Fruit fly (Drosophila melanogaster) whole organism, embryonic: ENCODE results near the gene Gorab.
A peak's percentile ranks its signal among the peaks of the same experiment; 100 is the strongest.

ENCODE experiments used
- Bdp1 ChIP-seq: fragments of 200-800 bp; sonication (Bioruptor generic); optimal IDR thresholded peaks from 3 replicates; lab custom pipeline; 2016; ENCODE audit warnings: missing biosample characterization, missing genetic modification characterization
- CG11093 ChIP-seq: fragments of 200-800 bp; sonication (Bioruptor generic); IDR thresholded peaks from 3 replicates; pipeline ENCODE4 v1.3.6; 2022; ENCODE audit warnings: missing biosample characterization, missing genetic modification characterization
- CG11695 ChIP-seq: fragments of 200-800 bp; sonication (Bioruptor generic); IDR thresholded peaks from 3 replicates; pipeline ENCODE4 v1.3.6; 2022; ENCODE audit warnings: missing biosample characterization, missing genetic modification characterization
- CG12236 ChIP-seq: fragments of 200-800 bp; sonication (Bioruptor generic); optimal IDR thresholded peaks from 2 replicates; lab custom pipeline; 2016; ENCODE audit warnings: missing biosample characterization, missing genetic modification characterization
- CG1233 ChIP-seq: fragments of 200-800 bp; sonication (Bioruptor generic); optimal IDR thresholded peaks from 4 replicates; lab custom pipeline; 2018; ENCODE audit warnings: missing biosample characterization, mild to moderate bottlenecking, missing genetic modification characterization
- CG15011 ChIP-seq: fragments of 200-800 bp; sonication (Bioruptor generic); optimal IDR thresholded peaks from 3 replicates; lab custom pipeline; 2018; ENCODE audit warnings: missing biosample characterization, mild to moderate bottlenecking, missing genetic modification characterization
- CG1647 ChIP-seq: fragments of 200-800 bp; sonication (Bioruptor generic); optimal IDR thresholded peaks from 3 replicates; lab custom pipeline; 2016; ENCODE audit warnings: missing biosample characterization, missing genetic modification characterization
- CG16779 ChIP-seq: fragments of 200-800 bp; sonication (Bioruptor generic); IDR thresholded peaks from 2 replicates; pipeline ENCODE4 v1.3.6; 2022; ENCODE audit warnings: missing biosample characterization, missing genetic modification characterization
- CG17612 ChIP-seq: fragments of 200-800 bp; sonication (Bioruptor generic); IDR thresholded peaks from 2 replicates; pipeline ENCODE4 v1.3.6; 2022; ENCODE audit warnings: missing biosample characterization, missing genetic modification characterization
- CG2199 ChIP-seq: fragments of 200-800 bp; sonication (Bioruptor generic); IDR thresholded peaks from 3 replicates; pipeline ENCODE4 v1.3.6; 2022; ENCODE audit warnings: missing biosample characterization, missing genetic modification characterization
- CG2875 ChIP-seq: fragments of 200-800 bp; sonication (Bioruptor generic); optimal IDR thresholded peaks from 2 replicates; lab custom pipeline; 2017; ENCODE audit warnings: missing biosample characterization, mild to moderate bottlenecking, missing genetic modification characterization, missing genetic modification reagents
- CG30020 ChIP-seq: fragments of 200-800 bp; optimal IDR thresholded peaks from 2 replicates; lab custom pipeline; 2019; ENCODE audit warnings: missing biosample characterization, mild to moderate bottlenecking, missing genetic modification characterization, moderate library complexity
- CG3065 ChIP-seq: fragments of 200-800 bp; sonication (Bioruptor generic); optimal IDR thresholded peaks from 2 replicates; lab custom pipeline; 2016; ENCODE audit warnings: missing biosample characterization, missing genetic modification characterization
- CG3995 ChIP-seq: fragments of 200-800 bp; sonication (Bioruptor generic); optimal IDR thresholded peaks from 3 replicates; lab custom pipeline; 2016; ENCODE audit warnings: missing biosample characterization, missing genetic modification characterization
- CG42726 ChIP-seq: fragments of 200-800 bp; sonication (Bioruptor generic); IDR thresholded peaks from 2 replicates; pipeline ENCODE4 v1.3.6; 2022; ENCODE audit warnings: missing biosample characterization, missing genetic modification characterization; ENCODE audit not compliant: partially characterized antibody
- CG4282 ChIP-seq: fragments of 200-800 bp; sonication (Bioruptor generic); optimal IDR thresholded peaks from 2 replicates; lab custom pipeline; 2016; ENCODE audit warnings: missing biosample characterization, missing genetic modification characterization
- CG7556 ChIP-seq: fragments of 200-800 bp; sonication (Bioruptor generic); optimal IDR thresholded peaks from 2 replicates; lab custom pipeline; 2017; ENCODE audit warnings: missing biosample characterization, mild to moderate bottlenecking, missing genetic modification characterization
- CG7745 ChIP-seq: fragments of 200-800 bp; sonication (Bioruptor generic); optimal IDR thresholded peaks from 2 replicates; lab custom pipeline; 2018; ENCODE audit warnings: missing biosample characterization, mild to moderate bottlenecking, missing genetic modification characterization, moderate library complexity
- CG8765 ChIP-seq: fragments of 200-800 bp; sonication (Bioruptor generic); IDR thresholded peaks from 2 replicates; pipeline ENCODE4 v1.3.6; 2022; ENCODE audit warnings: missing biosample characterization, missing genetic modification characterization
- CG9215 ChIP-seq: fragments of 200-800 bp; sonication (Bioruptor generic); IDR thresholded peaks from 2 replicates; pipeline ENCODE4 v1.3.6; 2022; ENCODE audit warnings: missing biosample characterization, missing genetic modification characterization
- CG9727 ChIP-seq: fragments of 200-800 bp; sonication (Bioruptor generic); optimal IDR thresholded peaks from 3 replicates; lab custom pipeline; 2017; ENCODE audit warnings: missing biosample characterization, mild to moderate bottlenecking, missing genetic modification characterization
- CG9817 ChIP-seq: fragments of 200-800 bp; sonication (Bioruptor generic); optimal IDR thresholded peaks from 2 replicates; lab custom pipeline; 2018; ENCODE audit warnings: missing biosample characterization, mild to moderate bottlenecking, missing genetic modification characterization, moderate library complexity
- Deaf1 ChIP-seq: fragments of 200-800 bp; optimal IDR thresholded peaks from 3 replicates; lab custom pipeline; 2019; ENCODE audit warnings: missing biosample characterization, mild to moderate bottlenecking, missing genetic modification characterization, moderate library complexity
- Fer1 ChIP-seq: fragments of 200-800 bp; sonication (Bioruptor generic); optimal IDR thresholded peaks from 2 replicates; lab custom pipeline; 2017; ENCODE audit warnings: missing biosample characterization, mild to moderate bottlenecking, missing genetic modification characterization
- H15 ChIP-seq: fragments of 200-800 bp; sonication (Bioruptor generic); IDR thresholded peaks from 3 replicates; pipeline ENCODE4 v1.3.6; 2022; ENCODE audit warnings: missing biosample characterization, missing genetic modification characterization
- H2.0 ChIP-seq: fragments of 200-800 bp; sonication (Bioruptor generic); IDR thresholded peaks from 2 replicates; pipeline ENCODE4 v1.3.6; 2022; ENCODE audit warnings: missing biosample characterization, missing genetic modification characterization
- MESR4 ChIP-seq: fragments of 200-800 bp; sonication (Bioruptor generic); optimal IDR thresholded peaks from 2 replicates; lab custom pipeline; 2018; ENCODE audit warnings: missing biosample characterization, mild to moderate bottlenecking, missing genetic modification characterization, moderate library complexity
- Ptx1 ChIP-seq: fragments of 200-800 bp; sonication (Bioruptor generic); IDR thresholded peaks from 2 replicates; pipeline ENCODE4 v1.3.6; 2022; ENCODE audit warnings: missing biosample characterization, missing genetic modification characterization
- Sin3A ChIP-seq: fragments of >200 bp; optimal IDR thresholded peaks from 2 replicates; lab custom pipeline; 2018
- Sox100B ChIP-seq: fragments of 200-800 bp; sonication (Bioruptor generic); optimal IDR thresholded peaks from 3 replicates; lab custom pipeline; 2018; ENCODE audit warnings: missing biosample characterization, mild to moderate bottlenecking, missing genetic modification characterization
- Taf1 ChIP-seq: fragments of 200-800 bp; sonication (Bioruptor generic); IDR thresholded peaks from 2 replicates; pipeline ENCODE4 v1.3.6; 2022; ENCODE audit warnings: missing biosample characterization, missing genetic modification characterization
- Vsx1 ChIP-seq: fragments of 200-800 bp; sonication (Bioruptor generic); optimal IDR thresholded peaks from 2 replicates; lab custom pipeline; 2017; ENCODE audit warnings: missing biosample characterization, mild to moderate bottlenecking, missing genetic modification characterization, missing genetic modification reagents
- YL-1 ChIP-seq: fragments of 200-800 bp; sonication (Bioruptor generic); optimal IDR thresholded peaks from 3 replicates; lab custom pipeline; 2017; ENCODE audit warnings: missing biosample characterization, mild to moderate bottlenecking, missing genetic modification characterization
- ac ChIP-seq: fragments of 200-800 bp; sonication (Bioruptor generic); optimal IDR thresholded peaks from 3 replicates; lab custom pipeline; 2017; ENCODE audit warnings: missing biosample characterization, mild to moderate bottlenecking, missing genetic modification characterization
- amos ChIP-seq: fragments of 200-800 bp; sonication (Bioruptor generic); IDR thresholded peaks from 2 replicates; pipeline ENCODE4 v1.3.6; 2022; ENCODE audit warnings: missing biosample characterization, missing genetic modification characterization; ENCODE audit not compliant: partially characterized antibody
- chm ChIP-seq: fragments of 200-800 bp; sonication (Bioruptor generic); IDR thresholded peaks from 2 replicates; pipeline ENCODE4 v1.3.6; 2022; ENCODE audit warnings: missing biosample characterization, missing genetic modification characterization
- da ChIP-seq: fragments of 200-800 bp; sonication (Bioruptor generic); optimal IDR thresholded peaks from 2 replicates; lab custom pipeline; 2016; ENCODE audit warnings: missing biosample characterization, missing genetic modification characterization
- dimm ChIP-seq: fragments of 200-800 bp; sonication (Bioruptor generic); IDR thresholded peaks from 2 replicates; pipeline ENCODE4 v1.3.6; 2022; ENCODE audit warnings: missing biosample characterization, missing genetic modification characterization
- dpn ChIP-seq, 2 experiments: fragments of 200-800 bp; sonication (Bioruptor generic); optimal IDR thresholded peaks; 3 replicates each; lab custom pipeline; 2016; ENCODE audit warnings: missing biosample characterization in 2 of 2, missing genetic modification characterization in 2 of 2
- emc ChIP-seq: fragments of 200-800 bp; sonication (Bioruptor generic); optimal IDR thresholded peaks from 2 replicates; lab custom pipeline; 2016; ENCODE audit warnings: missing biosample characterization, missing genetic modification characterization
- fd102C ChIP-seq: fragments of 200-800 bp; sonication (Bioruptor generic); optimal IDR thresholded peaks from 2 replicates; lab custom pipeline; 2018; ENCODE audit warnings: missing biosample characterization, mild to moderate bottlenecking, missing genetic modification characterization, moderate library complexity
- gcm2 ChIP-seq: fragments of 200-800 bp; sonication (Bioruptor generic); optimal IDR thresholded peaks from 2 replicates; lab custom pipeline; 2016; ENCODE audit warnings: missing biosample characterization, missing genetic modification characterization
- gt ChIP-seq: fragments of 200-800 bp; sonication (Bioruptor generic); IDR thresholded peaks from 2 replicates; pipeline ENCODE4 v1.3.6; 2022; ENCODE audit warnings: missing biosample characterization, missing genetic modification characterization
- her ChIP-seq: fragments of 200-800 bp; sonication (Bioruptor generic); optimal IDR thresholded peaks from 2 replicates; lab custom pipeline; 2016; ENCODE audit warnings: missing biosample characterization, missing genetic modification characterization
- jumu ChIP-seq: fragments of 200-800 bp; sonication (Bioruptor generic); optimal IDR thresholded peaks from 3 replicates; lab custom pipeline; 2016; ENCODE audit warnings: missing biosample characterization, missing genetic modification characterization
- lola ChIP-seq, 3 experiments: fragments of >200 bp in 2 of 3; fragments of 200-800 bp in 1 of 3; sonication (Bioruptor generic) in 1 of 3; optimal IDR thresholded peaks; 2 replicates each; lab custom pipeline; 2017 to 2019; ENCODE audit warnings: missing biosample characterization in 3 of 3, missing genetic modification characterization in 3 of 3, mild to moderate bottlenecking in 1 of 3, moderate library complexity in 1 of 3
- mirr ChIP-seq: fragments of 200-800 bp; sonication (Bioruptor generic); optimal IDR thresholded peaks from 3 replicates; lab custom pipeline; 2018; ENCODE audit warnings: missing biosample characterization, mild to moderate bottlenecking, missing genetic modification characterization
- row ChIP-seq: fragments of 200-800 bp; sonication (Bioruptor generic); IDR thresholded peaks from 3 replicates; pipeline ENCODE4 v1.3.6; 2022; ENCODE audit warnings: missing biosample characterization, missing genetic modification characterization
- sd ChIP-seq: fragments of 200-800 bp; sonication (Bioruptor generic); optimal IDR thresholded peaks from 3 replicates; lab custom pipeline; 2018; ENCODE audit warnings: missing biosample characterization, mild to moderate bottlenecking, missing genetic modification characterization, moderate library complexity
- slbo ChIP-seq: fragments of 200-800 bp; sonication (Bioruptor generic); IDR thresholded peaks from 2 replicates; pipeline ENCODE4 v1.3.6; 2022; ENCODE audit warnings: missing biosample characterization, missing genetic modification characterization
- tna ChIP-seq: fragments of 200-800 bp; sonication (Bioruptor generic); IDR thresholded peaks from 2 replicates; pipeline ENCODE4 v1.3.6; 2022; ENCODE audit warnings: missing biosample characterization, missing genetic modification characterization; ENCODE audit not compliant: partially characterized antibody

The Gorab gene

DNA sequence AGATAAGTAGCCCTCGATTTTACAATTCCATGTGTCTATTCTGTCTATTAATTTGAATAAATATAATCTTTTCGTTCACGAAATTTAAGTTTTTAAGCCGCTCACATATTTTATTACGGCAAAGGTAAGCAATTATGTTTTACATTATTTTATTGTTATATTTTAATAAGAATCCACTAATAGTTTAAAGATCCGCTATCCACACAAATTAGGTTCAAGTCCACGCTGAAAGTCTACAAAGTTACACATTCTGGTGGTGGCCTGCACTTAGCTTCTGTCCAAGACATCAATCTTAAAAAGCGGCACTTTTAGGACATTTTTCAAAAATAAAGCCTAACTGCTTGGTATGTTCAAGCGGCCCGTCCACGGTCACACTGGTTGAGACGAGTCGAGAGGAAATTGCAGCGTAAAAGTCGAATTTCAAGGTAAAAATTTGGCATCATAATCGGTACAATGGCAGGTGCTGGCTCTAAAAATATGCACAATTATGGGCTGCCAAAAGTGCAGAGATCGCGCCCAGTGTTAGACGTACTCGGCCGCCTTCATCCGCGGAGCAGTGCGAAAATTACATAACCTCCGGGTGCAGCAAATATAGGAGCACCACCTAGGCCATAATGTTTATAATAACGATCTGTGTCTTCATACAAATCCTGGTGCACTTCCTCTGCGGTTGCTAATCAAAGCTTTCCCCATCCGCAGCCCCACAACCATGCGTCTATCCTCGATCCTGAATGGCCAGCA, 46.2 kb upstream of the Gorab start, which contains the start of the genes UQCR-Q and CG46525 (continued):
- TF ChIP-seq CG9215 (GFP tag; lab: Robert Waterston, UW) = no peak
- peak; percentile 62 for TF ChIP-seq CG42726 (GFP tag; lab: Robert Waterston, UW)
- no peak for TF ChIP-seq Bdp1 (GFP tag; lab: Kevin White, UChicago)
- TF ChIP-seq CG4282 = no peak
- TF ChIP-seq CG2875 (GFP tag; lab: Kevin White, UChicago) = no peak
- TF ChIP-seq chm (GFP tag; lab: Robert Waterston, UW) = no peak
- no peak for TF ChIP-seq emc
- no peak for TF ChIP-seq fd102C
- no peak for TF ChIP-seq CG3995 (GFP tag; lab: Kevin White, UChicago)
- TF ChIP-seq CG2199 (GFP tag; lab: Robert Waterston, UW) = no peak
- no peak for TF ChIP-seq da (GFP tag; lab: Kevin White, UChicago)
- no peak for TF ChIP-seq H2.0
- TF ChIP-seq dpn (GFP tag; optimal IDR thresholded peaks at IDR 0.05; lab: Kevin White, UChicago) = no peak
- TF ChIP-seq CG7745 = no peak
- TF ChIP-seq her (GFP tag; lab: Kevin White, UChicago) = no peak
- TF ChIP-seq slbo = no peak
- no peak for TF ChIP-seq mirr
- TF ChIP-seq Sox100B (GFP tag; lab: Kevin White, UChicago) = no peak
- peak; percentile 25 for TF ChIP-seq Sin3A (lab: Kevin White, UChicago)
- peak; percentile 50; the same call in 1 of the 2 replicates for TF ChIP-seq amos (GFP tag; lab: Robert Waterston, UW)
- TF ChIP-seq Ptx1 = no peak
- TF ChIP-seq CG16779 (GFP tag; lab: Robert Waterston, UW) = no peak
- no peak for TF ChIP-seq CG7556 (GFP tag; lab: Kevin White, UChicago)
- no peak for TF ChIP-seq CG30020 (tag; lab: Kevin White, UChicago)
- no peak for TF ChIP-seq Deaf1 (tag; lab: Kevin White, UChicago)
- no peak for TF ChIP-seq jumu (GFP tag; lab: Kevin White, UChicago)
- TF ChIP-seq CG11695 (GFP tag; lab: Robert Waterston, UW) = no peak
- peak; percentile 16 for TF ChIP-seq Fer1
- TF ChIP-seq MESR4 (GFP tag; lab: Kevin White, UChicago) = peak; percentile 88
- TF ChIP-seq CG9727 = no peak
- no peak for TF ChIP-seq CG15011 (GFP tag; lab: Kevin White, UChicago)
- TF ChIP-seq CG1233 (GFP tag; lab: Kevin White, UChicago) = no peak
- no peak for TF ChIP-seq dimm (GFP tag; lab: Robert Waterston, UW)
- no peak for TF ChIP-seq CG8765 (GFP tag; lab: Robert Waterston, UW)
- TF ChIP-seq gcm2 = no peak
- peak; percentile 68 for TF ChIP-seq YL-1 (GFP tag; lab: Kevin White, UChicago)
- TF ChIP-seq ac (GFP tag; lab: Kevin White, UChicago) = no peak
- no peak for TF ChIP-seq row
- no peak for TF ChIP-seq Vsx1 (GFP tag; lab: Kevin White, UChicago)
- TF ChIP-seq CG11093 (GFP tag; lab: Robert Waterston, UW) = no peak
- no peak for TF ChIP-seq CG12236 (GFP tag; lab: Kevin White, UChicago)
- no peak for TF ChIP-seq CG9817
- no peak for TF ChIP-seq lola (GFP tag; optimal IDR thresholded peaks at IDR 0.05; lab: Kevin White, UChicago)
- no peak for TF ChIP-seq Taf1 (GFP tag; lab: Robert Waterston, UW)
- TF ChIP-seq CG3065 = no peak
- TF ChIP-seq H15 = no peak
- no peak for TF ChIP-seq gt
- TF ChIP-seq sd (tag; lab: Kevin White, UChicago) = peak; percentile 69
- 0 out of 2 replicates have a peak, but pooled peaks have one; percentile 16 for TF ChIP-seq tna (GFP tag; lab: Robert Waterston, UW)
- no peak for TF ChIP-seq CG1647 (GFP tag; lab: Kevin White, UChicago)
- no peak for TF ChIP-seq CG17612 (GFP tag; lab: Robert Waterston, UW)
